Worm (Caenorhabditis elegans): ENCODE results near the gene C33C12.12.

ce11 chrII:2216940-2217664 lies 47.1 kb upstream of the C33C12.12 start:
- TF ChIP-seq skn-1 (tag; optimal IDR thresholded peaks at IDR 0.05) (no peak), sptf-1 (tag; optimal IDR thresholded peaks at IDR 0.05) (no peak), egl-27 (tag; optimal IDR thresholded peaks at IDR 0.05) (no peak), hpl-2 (GFP tag; optimal IDR thresholded peaks at IDR 0.05) (no peak), fkh-4 (tag; optimal IDR thresholded peaks at IDR 0.05; ENCODE audit: borderline replicate concordance) (no peak), lir-3 (tag; optimal IDR thresholded peaks at IDR 0.05; ENCODE audit: poor library complexity) (no peak), ets-5 (GFP tag; IDR thresholded peaks at IDR 0.05) (no peak)
